Worm (Caenorhabditis elegans): ENCODE data around the gene ttr-1.

- TF ChIP-seq attf-5 (GFP tag; optimal IDR thresholded peaks at IDR 0.05): no peak
- no peak for TF ChIP-seq Y53G8AR.9 (GFP tag; conservative IDR thresholded peaks at IDR 0.05)
- TF ChIP-seq madf-6 (GFP tag; IDR thresholded peaks at IDR 0.05): no peak
- TF ChIP-seq Y53F4B.3 (GFP tag; IDR thresholded peaks at IDR 0.05): no peak
- TF ChIP-seq ztf-22 (GFP tag; optimal IDR thresholded peaks at IDR 0.05): no peak
- TF ChIP-seq F55B11.4 (tag; optimal IDR thresholded peaks at IDR 0.05; ENCODE audit: borderline replicate concordance, insufficient read depth): no peak
These were observed 15.2 kb upstream of the ttr-1 start, which contains the start of gene cbp-3 for ce11 chrIII:9913722-9914121.

All from whole organism, young adult.